Fruit fly (Drosophila melanogaster): Measurements from ENCODE around the gene VAChT.
A peak's percentile ranks its signal among the peaks of the same experiment; 100 is the strongest.

VAChT gene

dm6 chr3R:18670441-18671111, 34.7 kb upstream of the VAChT start (continued):
- peak; percentile 18 for TF ChIP-seq CG3281 (GFP tag; optimal IDR thresholded peaks at IDR 0.05)
- peak; percentile 2 for TF ChIP-seq bcd (GFP tag; optimal IDR thresholded peaks at IDR 0.05)
- TF ChIP-seq eyg (GFP tag; optimal IDR thresholded peaks at IDR 0.05) = no peak
- TF ChIP-seq chinmo (GFP tag; IDR thresholded peaks at IDR 0.05; ENCODE audit: partially characterized antibody) = 0 out of 4 replicates have a peak, but pooled peaks have one; percentile 19
- TF ChIP-seq CG7987 (GFP tag; optimal IDR thresholded peaks at IDR 0.05) = no peak
- TF ChIP-seq chif (GFP tag; optimal IDR thresholded peaks at IDR 0.05) = peak in 1 of 2 experiments; percentile 17
- peak; percentile 95 for TF ChIP-seq Blimp-1 (GFP tag; optimal IDR thresholded peaks at IDR 0.05)
- peak; percentile 65 for TF ChIP-seq row (GFP tag; IDR thresholded peaks at IDR 0.05)
- no peak for TF ChIP-seq fd3F (GFP tag; optimal IDR thresholded peaks at IDR 0.05)
- TF ChIP-seq Chrac-16 (GFP tag; optimal IDR thresholded peaks at IDR 0.05) = peak; percentile 1
- TF ChIP-seq CG11504 (tag; optimal IDR thresholded peaks at IDR 0.05) = peak; percentile 58
- peak; percentile 70 for TF ChIP-seq unpg (GFP tag; optimal IDR thresholded peaks at IDR 0.05)
- no peak for TF ChIP-seq ham (GFP tag; IDR thresholded peaks at IDR 0.05)
- 0 out of 2 replicates have a peak, but pooled peaks have one; percentile 7 for TF ChIP-seq peb (GFP tag; IDR thresholded peaks at IDR 0.05)
- TF ChIP-seq CG18599 (GFP tag; optimal IDR thresholded peaks at IDR 0.05) = peak; percentile 20
- peak; percentile 8 for TF ChIP-seq CG6765 (GFP tag; optimal IDR thresholded peaks at IDR 0.05)
- peak; percentile 43 for TF ChIP-seq pum (GFP tag; optimal IDR thresholded peaks at IDR 0.05)
- peak; percentile 41 for TF ChIP-seq Meics (GFP tag; optimal IDR thresholded peaks at IDR 0.05)
- TF ChIP-seq CG6683 (GFP tag; optimal IDR thresholded peaks at IDR 0.05) = no peak
- TF ChIP-seq D19A (tag; optimal IDR thresholded peaks at IDR 0.05) = peak; percentile 16
- peak; percentile 38 for TF ChIP-seq CG4424 (GFP tag; optimal IDR thresholded peaks at IDR 0.05)
- TF ChIP-seq Ssrp (tag; optimal IDR thresholded peaks at IDR 0.05) = peak; percentile 58
- no peak for TF ChIP-seq CG43689 (GFP tag; IDR thresholded peaks at IDR 0.05)
- peak; percentile 18 for TF ChIP-seq Max (GFP tag; optimal IDR thresholded peaks at IDR 0.05)
- TF ChIP-seq nau (GFP tag; optimal IDR thresholded peaks at IDR 0.05) = no peak
- peak; percentile 40 for TF ChIP-seq Ptx1 (GFP tag; IDR thresholded peaks at IDR 0.05)
- no peak for TF ChIP-seq Elba2 (GFP tag; optimal IDR thresholded peaks at IDR 0.05)
- no peak for TF ChIP-seq eve (GFP tag; optimal IDR thresholded peaks at IDR 0.05)
- no peak for TF ChIP-seq prd (optimal IDR thresholded peaks at IDR 0.05)
- peak; percentile 51 for TF ChIP-seq prd (GFP tag; IDR thresholded peaks at IDR 0.05)
- TF ChIP-seq CG9876 (GFP tag; optimal IDR thresholded peaks at IDR 0.05) = no peak
- TF ChIP-seq stc (GFP tag; IDR thresholded peaks at IDR 0.05) = no peak
- TF ChIP-seq Hmx (GFP tag; optimal IDR thresholded peaks at IDR 0.05) = no peak
- peak; percentile 5 for TF ChIP-seq zfh2 (GFP tag; optimal IDR thresholded peaks at IDR 0.05)
- peak; percentile 65 for TF ChIP-seq gsb-n (tag; optimal IDR thresholded peaks at IDR 0.05)
- TF ChIP-seq CG17328 (GFP tag; IDR thresholded peaks at IDR 0.05) = peak; percentile 47; the same call in 1 of the 2 replicates
- TF ChIP-seq CG2875 (GFP tag; optimal IDR thresholded peaks at IDR 0.05) = no peak
- peak; percentile 61 for TF ChIP-seq CG8924 (tag; optimal IDR thresholded peaks at IDR 0.05)
- no peak for TF ChIP-seq CG7928 (GFP tag; optimal IDR thresholded peaks at IDR 0.05)
- peak; percentile 38 for TF ChIP-seq Drgx (GFP tag; IDR thresholded peaks at IDR 0.05)
- 0 out of 3 replicates have a peak, but pooled peaks have one; percentile 37 for TF ChIP-seq CG11093 (GFP tag; IDR thresholded peaks at IDR 0.05)
- peak; percentile 31; the same call in 1 of the 2 replicates for TF ChIP-seq ranshi (GFP tag; IDR thresholded peaks at IDR 0.05)
- TF ChIP-seq CG1024 (GFP tag; IDR thresholded peaks at IDR 0.05) = no peak
- TF ChIP-seq CoRest (tag; optimal IDR thresholded peaks at IDR 0.05) = peak; percentile 67
- TF ChIP-seq danr (GFP tag; IDR thresholded peaks at IDR 0.05) = no peak
- TF ChIP-seq wek (GFP tag; optimal IDR thresholded peaks at IDR 0.05) = no peak
- TF ChIP-seq slou (GFP tag; optimal IDR thresholded peaks at IDR 0.05) = no peak
- TF ChIP-seq Antp (GFP tag; optimal IDR thresholded peaks at IDR 0.05) = no peak
- no peak for TF ChIP-seq gcm2 (GFP tag; optimal IDR thresholded peaks at IDR 0.05)
- peak; percentile 66 for TF ChIP-seq CG2712 (tag; optimal IDR thresholded peaks at IDR 0.05)

Data from whole organism, embryonic.